Worm (Caenorhabditis elegans) whole organism, young adult: Measurements from ENCODE around the gene nhr-143.

Experiments
- C17E4.6 ChIP-seq: fragments of 200-800 bp; sonication (Bioruptor generic); IDR thresholded peaks from 2 replicates; pipeline ENCODE4 v1.3.6; 2022; ENCODE audit warnings: missing genetic modification reagents, missing genetic modification characterization, missing compliant biosample characterization
- attf-5 ChIP-seq: fragments of 200-800 bp; sonication (Bioruptor generic); optimal IDR thresholded peaks from 2 replicates; lab custom pipeline; 2018; ENCODE audit warnings: mild to moderate bottlenecking, missing genetic modification characterization, missing compliant biosample characterization
- bed-2 ChIP-seq: fragments of 200-800 bp; sonication (Bioruptor generic); IDR thresholded peaks from 2 replicates; pipeline ENCODE4 v1.3.6; 2022; ENCODE audit warnings: missing genetic modification reagents, missing genetic modification characterization, missing compliant biosample characterization
- hlh-12 ChIP-seq: sonication (generic microtip); optimal IDR thresholded peaks from 2 replicates; lab custom pipeline; 2016; ENCODE audit warnings: missing genetic modification characterization, missing compliant biosample characterization
- madf-10 ChIP-seq: sonication (generic microtip); optimal IDR thresholded peaks from 2 replicates; lab custom pipeline; 2016; ENCODE audit warnings: mild to moderate bottlenecking, missing genetic modification characterization, missing compliant biosample characterization
- nhr-90 ChIP-seq: sonication (generic microtip); optimal IDR thresholded peaks from 2 replicates; lab custom pipeline; 2016; ENCODE audit warnings: missing genotype, mild to moderate bottlenecking, missing genetic modification characterization, missing compliant biosample characterization
- rec-8 ChIP-seq, 2 experiments: sonication (generic microtip); optimal IDR thresholded peaks; 2 replicates each; lab custom pipeline; 2016; ENCODE audit warnings: mild to moderate bottlenecking in 2 of 2, missing genetic modification characterization in 2 of 2, missing genetic modification reagents in 2 of 2, missing genotype in 2 of 2, missing biosample characterization in 1 of 2, missing compliant biosample characterization in 1 of 2, moderate library complexity in 1 of 2
- repo-1 ChIP-seq: sonication (generic microtip); optimal IDR thresholded peaks from 2 replicates; lab custom pipeline; 2017; ENCODE audit warnings: mild to moderate bottlenecking, missing genetic modification characterization, missing compliant biosample characterization

DNA sequence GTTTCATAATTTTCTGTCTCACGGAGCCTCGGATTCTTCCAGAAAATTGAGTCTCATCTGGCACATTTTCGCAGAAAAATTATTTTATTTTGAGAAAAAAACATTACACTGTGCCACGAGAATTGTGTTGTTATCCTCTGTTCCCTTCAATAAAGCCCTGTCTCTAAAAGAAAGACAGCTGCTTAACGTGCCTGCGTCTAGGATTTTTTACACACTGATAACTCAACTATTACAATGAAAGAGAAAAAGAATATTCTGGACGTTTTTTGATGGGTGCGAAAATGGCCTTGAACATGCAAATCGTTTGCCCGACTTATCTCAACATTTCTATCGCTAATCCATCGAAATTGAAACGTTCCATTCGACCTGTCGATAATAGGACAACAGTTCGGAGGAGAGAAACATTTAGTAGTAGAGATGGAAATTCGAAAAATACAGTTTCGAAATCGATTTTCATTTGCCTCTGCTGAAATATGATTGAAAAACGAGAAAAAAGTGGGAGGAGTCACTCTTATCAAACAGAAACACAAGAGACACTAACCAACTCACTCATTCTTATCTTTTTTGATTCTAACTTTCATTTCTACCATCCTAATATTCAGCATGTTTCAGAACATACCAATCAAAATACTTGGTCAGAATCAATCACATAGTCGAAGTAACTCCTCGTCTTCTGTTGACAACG is 37.8 kb downstream of the nhr-143 start:
- TF ChIP-seq nhr-90 (tag; lab: Kevin White, UChicago), result no peak
- no peak for TF ChIP-seq hlh-12 (tag; lab: Kevin White, UChicago)
- no peak for TF ChIP-seq attf-5 (GFP tag; lab: Kevin White, UChicago)
- no peak for TF ChIP-seq C17E4.6 (GFP tag; lab: Robert Waterston, UW)
- no peak for TF ChIP-seq repo-1
- no peak for TF ChIP-seq madf-10
- no peak for TF ChIP-seq bed-2 (GFP tag; lab: Robert Waterston, UW)
- no peak for TF ChIP-seq rec-8 (tag; optimal IDR thresholded peaks at IDR 0.05; lab: Kevin White, UChicago)
